Fruit fly (Drosophila melanogaster) whole organism, wandering third instar larva: Measurements from ENCODE around the gene mex1.

Experiments used
- CrebA ChIP-seq: fragments of 200-800 bp; sonication (Bioruptor generic); optimal IDR thresholded peaks from 2 replicates; lab custom pipeline; 2016; ENCODE audit warnings: missing biosample characterization, mild to moderate bottlenecking, missing genetic modification characterization, borderline replicate concordance
- Dfd ChIP-seq: fragments of >200 bp; optimal IDR thresholded peaks from 2 replicates; lab custom pipeline; 2017; ENCODE audit warnings: missing biosample characterization, missing genetic modification characterization
- HLH106 ChIP-seq: fragments of 200-800 bp; optimal IDR thresholded peaks from 3 replicates; lab custom pipeline; 2019; ENCODE audit warnings: missing biosample characterization, mild to moderate bottlenecking, missing genetic modification characterization, moderate library complexity
- Hr78 ChIP-seq: fragments of >200 bp; optimal IDR thresholded peaks from 2 replicates; lab custom pipeline; 2017; ENCODE audit warnings: missing biosample characterization, missing genetic modification characterization
- fru ChIP-seq: fragments of 200-800 bp; sonication (Bioruptor generic); optimal IDR thresholded peaks from 3 replicates; lab custom pipeline; 2016; ENCODE audit warnings: missing biosample characterization, mild to moderate bottlenecking, missing genetic modification characterization
- jim ChIP-seq: fragments of 175-275, 200-325 bp; sonication (Bioruptor generic); optimal IDR thresholded peaks from 2 replicates; lab custom pipeline; 2016; ENCODE audit warnings: missing biosample characterization, mild to moderate bottlenecking, missing genetic modification characterization
- lola ChIP-seq: fragments of >200 bp; optimal IDR thresholded peaks from 2 replicates; lab custom pipeline; 2017; ENCODE audit warnings: missing biosample characterization, missing genetic modification characterization
- pan ChIP-seq: fragments of >200 bp; optimal IDR thresholded peaks from 2 replicates; lab custom pipeline; 2017
- psq ChIP-seq: fragments of 200-800 bp; sonication (Bioruptor generic); optimal IDR thresholded peaks from 3 replicates; lab custom pipeline; 2017; ENCODE audit warnings: missing biosample characterization, mild to moderate bottlenecking, missing genetic modification characterization, moderate library complexity
- woc ChIP-seq: sonication (Bioruptor generic); optimal IDR thresholded peaks from 2 replicates; lab custom pipeline; 2016; ENCODE audit warnings: missing biosample characterization, mild to moderate bottlenecking, missing genetic modification characterization

dm6 chr3L:15541281-15541680 is 21.9 kb upstream of the mex1 start:
- TF ChIP-seq jim (GFP tag; lab: Kevin White, UChicago) (no peak), Hr78 (GFP tag; lab: Kevin White, UChicago) (no peak), HLH106 (tag; lab: Kevin White, UChicago) (no peak), psq (no peak), CrebA (GFP tag; lab: Kevin White, UChicago) (no peak), fru (no peak), pan (no peak), Dfd (GFP tag; lab: Kevin White, UChicago) (no peak), lola (no peak), woc (GFP tag; lab: Kevin White, UChicago) (no peak)
